Fruit fly (Drosophila melanogaster): ENCODE measurements around the gene CG7164.
"Not testable (repeated sequence)": the region's sequence is repeated elsewhere in the genome, so short reads cannot be mapped to it uniquely, and the experiment has no call there.

Gene CG7164

DNA sequence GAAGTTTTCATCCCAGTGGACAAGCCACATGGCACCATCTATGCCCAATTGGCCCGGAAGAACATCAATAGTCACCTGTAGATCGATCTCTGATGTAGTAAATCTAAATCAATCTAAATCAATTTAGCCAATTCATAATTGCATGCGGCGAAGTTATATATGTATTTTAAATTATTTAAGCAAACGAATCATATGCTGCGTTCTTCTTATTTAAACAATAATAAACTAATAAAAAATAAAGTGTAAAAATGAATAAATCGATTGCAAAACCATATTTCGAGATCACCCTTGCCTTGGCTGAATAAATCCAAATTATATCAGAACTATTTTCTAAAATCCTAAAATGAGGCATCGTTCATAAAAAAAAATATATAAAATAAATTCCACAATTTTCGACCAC is at the start of gene CG7164:
Gene CG7164 (plus strand): TSS at position 301 of the 400 bp plus-strand sequence.
- TF ChIP-seq psq (GFP tag; optimal IDR thresholded peaks at IDR 0.05): no peak
- no peak for TF ChIP-seq N (GFP tag; optimal IDR thresholded peaks at IDR 0.05)
- no peak for TF ChIP-seq foxo (GFP tag; optimal IDR thresholded peaks at IDR 0.05)
- TF ChIP-seq dmrt93B (GFP tag; optimal IDR thresholded peaks at IDR 0.05): no peak
- TF ChIP-seq pan (optimal IDR thresholded peaks at IDR 0.05): no peak
- TF ChIP-seq fru (GFP tag; optimal IDR thresholded peaks at IDR 0.05): no peak
- no peak for TF ChIP-seq lola (GFP tag; optimal IDR thresholded peaks at IDR 0.05)
- no peak for TF ChIP-seq Sp1 (GFP tag; optimal IDR thresholded peaks at IDR 0.05)
- TF ChIP-seq rgr (GFP tag; optimal IDR thresholded peaks at IDR 0.05): no peak
- no peak for TF ChIP-seq Abd-B (GFP tag; optimal IDR thresholded peaks at IDR 0.05)
- no peak for TF ChIP-seq Dif (GFP tag; optimal IDR thresholded peaks at IDR 0.05; ENCODE audit: partially characterized antibody)
- TF ChIP-seq Jra (GFP tag; optimal IDR thresholded peaks at IDR 0.05): no peak
- TF ChIP-seq CG9705 (GFP tag; optimal IDR thresholded peaks at IDR 0.05): no peak
- no peak for TF ChIP-seq CG32264 (GFP tag; optimal IDR thresholded peaks at IDR 0.05)
- no peak for TF ChIP-seq Hr83 (GFP tag; optimal IDR thresholded peaks at IDR 0.05; ENCODE audit: poor library complexity, severe bottlenecking)
- TF ChIP-seq ey (GFP tag; optimal IDR thresholded peaks at IDR 0.05): no peak
- no peak for TF ChIP-seq jim (GFP tag; optimal IDR thresholded peaks at IDR 0.05)
- TF ChIP-seq sv (GFP tag; optimal IDR thresholded peaks at IDR 0.05): no peak
- TF ChIP-seq br (GFP tag; optimal IDR thresholded peaks at IDR 0.05): no peak
- no peak for TF ChIP-seq tai (GFP tag; optimal IDR thresholded peaks at IDR 0.05)

DNA sequence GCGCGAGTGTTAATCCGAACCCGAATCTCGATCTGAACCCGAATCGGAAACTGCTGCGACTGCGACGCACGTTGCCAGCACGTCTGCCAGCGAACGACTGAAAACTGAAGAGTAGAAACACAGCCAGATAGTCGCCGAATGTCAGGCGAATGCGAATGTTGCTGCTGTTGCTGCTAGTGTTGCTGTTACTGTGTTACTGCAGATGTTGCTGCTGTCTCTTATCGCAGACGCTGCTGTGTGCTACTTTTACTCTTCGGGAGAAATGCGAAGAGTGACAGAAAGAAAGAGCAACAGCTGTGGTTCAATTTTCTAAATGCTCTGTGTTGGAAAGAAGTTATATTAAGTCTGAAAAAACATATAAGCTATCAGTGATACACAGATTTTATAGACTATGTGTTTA is 48.7 kb upstream of the CG7164 start, which contains the start of gene CG13796:
Gene CG13796 (minus strand): TSS at position 101 of the 400 bp plus-strand sequence.
- not testable (repeated sequence) for TF ChIP-seq Rel (GFP tag; optimal IDR thresholded peaks at IDR 0.05); Rel (tag; optimal IDR thresholded peaks at IDR 0.05); dsf (GFP tag; optimal IDR thresholded peaks at IDR 0.05; ENCODE audit: borderline replicate concordance); woc (GFP tag; optimal IDR thresholded peaks at IDR 0.05)

DNA sequence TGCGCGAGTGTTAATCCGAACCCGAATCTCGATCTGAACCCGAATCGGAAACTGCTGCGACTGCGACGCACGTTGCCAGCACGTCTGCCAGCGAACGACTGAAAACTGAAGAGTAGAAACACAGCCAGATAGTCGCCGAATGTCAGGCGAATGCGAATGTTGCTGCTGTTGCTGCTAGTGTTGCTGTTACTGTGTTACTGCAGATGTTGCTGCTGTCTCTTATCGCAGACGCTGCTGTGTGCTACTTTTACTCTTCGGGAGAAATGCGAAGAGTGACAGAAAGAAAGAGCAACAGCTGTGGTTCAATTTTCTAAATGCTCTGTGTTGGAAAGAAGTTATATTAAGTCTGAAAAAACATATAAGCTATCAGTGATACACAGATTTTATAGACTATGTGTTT is 42.6 kb upstream of the CG7164 start, which contains the start of gene CG31904:
Gene CG31904 (minus strand): TSS at position 101 of the 400 bp plus-strand sequence.
- TF ChIP-seq Dif (GFP tag; optimal IDR thresholded peaks at IDR 0.05; ENCODE audit: partially characterized antibody); sage (GFP tag; optimal IDR thresholded peaks at IDR 0.05); dl (GFP tag; optimal IDR thresholded peaks at IDR 0.05; ENCODE audit: insufficient read depth in 1 of 2, partially characterized antibody in 2 of 2): not testable (repeated sequence)

DNA sequence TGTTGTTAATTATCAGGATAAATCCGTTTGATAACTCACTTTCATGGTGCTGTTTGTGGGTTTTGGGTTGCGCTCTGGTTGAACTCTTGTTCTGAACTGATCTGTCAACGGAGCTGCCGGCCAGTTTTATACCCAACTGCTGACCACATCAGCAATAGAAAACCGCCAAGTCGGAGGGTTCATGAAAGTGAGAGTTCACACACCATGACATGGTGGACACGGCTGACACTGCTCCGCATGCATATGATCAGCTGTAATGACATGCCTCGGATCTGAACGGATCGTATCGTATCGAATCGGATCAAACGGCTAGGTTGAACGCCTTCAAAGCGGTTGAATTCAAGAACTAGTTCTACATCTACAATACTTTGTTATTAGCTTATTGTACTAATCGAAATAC is 39.8 kb upstream of the CG7164 start, which contains the start of gene Acp1:
Gene Acp1 (minus strand): TSS at position 101 of the 400 bp plus-strand sequence.
- TF ChIP-seq ey (GFP tag; optimal IDR thresholded peaks at IDR 0.05): no peak
- TF ChIP-seq dl (GFP tag; optimal IDR thresholded peaks at IDR 0.05; ENCODE audit: insufficient read depth in 1 of 2, partially characterized antibody in 2 of 2): no peak
- no peak for TF ChIP-seq woc (GFP tag; optimal IDR thresholded peaks at IDR 0.05)
- TF ChIP-seq CG9705 (GFP tag; optimal IDR thresholded peaks at IDR 0.05): no peak
- TF ChIP-seq h (GFP tag; optimal IDR thresholded peaks at IDR 0.05): no peak
- no peak for TF ChIP-seq sv (GFP tag; optimal IDR thresholded peaks at IDR 0.05)
- TF ChIP-seq lola (GFP tag; optimal IDR thresholded peaks at IDR 0.05): no peak
- TF ChIP-seq Abd-B (GFP tag; optimal IDR thresholded peaks at IDR 0.05): no peak
- no peak for TF ChIP-seq GATAd (GFP tag; optimal IDR thresholded peaks at IDR 0.05)
- no peak for TF ChIP-seq CG32264 (GFP tag; optimal IDR thresholded peaks at IDR 0.05)
- TF ChIP-seq Hr78 (GFP tag; optimal IDR thresholded peaks at IDR 0.05): no peak
- TF ChIP-seq N (GFP tag; optimal IDR thresholded peaks at IDR 0.05): no peak
- no peak for TF ChIP-seq brk (GFP tag; optimal IDR thresholded peaks at IDR 0.05)
- no peak for TF ChIP-seq Mio (GFP tag; optimal IDR thresholded peaks at IDR 0.05)
- no peak for TF ChIP-seq usp (GFP tag; optimal IDR thresholded peaks at IDR 0.05)
- no peak for TF ChIP-seq Rel (GFP tag; optimal IDR thresholded peaks at IDR 0.05)
- no peak for TF ChIP-seq Rel (tag; optimal IDR thresholded peaks at IDR 0.05)
- TF ChIP-seq Jra (GFP tag; optimal IDR thresholded peaks at IDR 0.05): no peak
- TF ChIP-seq Dfd (GFP tag; optimal IDR thresholded peaks at IDR 0.05): no peak
- no peak for TF ChIP-seq sage (GFP tag; optimal IDR thresholded peaks at IDR 0.05)
- no peak for TF ChIP-seq HLH106 (tag; optimal IDR thresholded peaks at IDR 0.05)

Measured in whole organism, wandering third instar larva.